Fruit fly (Drosophila melanogaster) whole organism, embryonic: ENCODE measurements around the gene Ptp99A.

Experiments used
- CG10543 ChIP-seq: fragments of 200-800 bp; sonication (Bioruptor generic); optimal IDR thresholded peaks from 3 replicates; lab custom pipeline; 2017; ENCODE audit warnings: missing biosample characterization, mild to moderate bottlenecking, missing genetic modification characterization, moderate library complexity
- CG11398 ChIP-seq: fragments of 200-800 bp; sonication (Bioruptor generic); optimal IDR thresholded peaks from 2 replicates; lab custom pipeline; 2016; ENCODE audit warnings: missing biosample characterization, missing genetic modification characterization
- CG12155 ChIP-seq: fragments of 200-800 bp; sonication (Bioruptor generic); optimal IDR thresholded peaks from 3 replicates; lab custom pipeline; 2016; ENCODE audit warnings: missing biosample characterization, missing genetic modification characterization
- CG13775 ChIP-seq: fragments of 200-800 bp; sonication (Bioruptor generic); optimal IDR thresholded peaks from 3 replicates; lab custom pipeline; 2017; ENCODE audit warnings: missing biosample characterization, mild to moderate bottlenecking, missing genetic modification characterization
- CG14860 ChIP-seq: fragments of 200-800 bp; sonication (Bioruptor generic); IDR thresholded peaks from 3 replicates; pipeline ENCODE4 v1.3.6; 2022; ENCODE audit warnings: missing biosample characterization, missing genetic modification characterization; ENCODE audit not compliant: partially characterized antibody
- CG16813 ChIP-seq: fragments of 200-800 bp; sonication (Bioruptor generic); IDR thresholded peaks from 3 replicates; pipeline ENCODE4 v1.3.6; 2022; ENCODE audit warnings: missing biosample characterization, missing genetic modification characterization; ENCODE audit not compliant: partially characterized antibody
- CG17186 ChIP-seq: fragments of 200-800 bp; sonication (Bioruptor generic); optimal IDR thresholded peaks from 3 replicates; lab custom pipeline; 2017; ENCODE audit warnings: missing biosample characterization, missing genetic modification reagents, missing genetic modification characterization
- CG18764 ChIP-seq: fragments of 200-800 bp; sonication (Bioruptor generic); optimal IDR thresholded peaks from 3 replicates; lab custom pipeline; 2016; ENCODE audit warnings: missing biosample characterization, missing genetic modification characterization
- CG2116 ChIP-seq: fragments of 200-800 bp; sonication (Bioruptor generic); optimal IDR thresholded peaks from 3 replicates; lab custom pipeline; 2018; ENCODE audit warnings: missing biosample characterization, mild to moderate bottlenecking, missing genetic modification characterization
- CG2120 ChIP-seq: fragments of 200-800 bp; sonication (Bioruptor generic); optimal IDR thresholded peaks from 3 replicates; lab custom pipeline; 2016; ENCODE audit warnings: missing biosample characterization, missing genetic modification characterization
- CG4424 ChIP-seq: fragments of 200-800 bp; sonication (Bioruptor generic); optimal IDR thresholded peaks from 3 replicates; lab custom pipeline; 2016; ENCODE audit warnings: missing biosample characterization, missing genetic modification characterization
- CG7963 ChIP-seq: fragments of 200-800 bp; sonication (Bioruptor generic); IDR thresholded peaks from 3 replicates; pipeline ENCODE4 v1.3.6; 2022; ENCODE audit warnings: missing biosample characterization, missing genetic modification characterization; ENCODE audit not compliant: partially characterized antibody
- CTCF ChIP-seq: fragments of 200-800 bp; sonication (Bioruptor generic); optimal IDR thresholded peaks from 2 replicates; lab custom pipeline; 2017; ENCODE audit warnings: missing biosample characterization, mild to moderate bottlenecking, missing genetic modification characterization, moderate library complexity
- D19A ChIP-seq: fragments of 200-800 bp; optimal IDR thresholded peaks from 3 replicates; lab custom pipeline; 2019; ENCODE audit warnings: missing biosample characterization, mild to moderate bottlenecking, missing genetic modification characterization, moderate library complexity
- Dad ChIP-seq: fragments of 200-800 bp; sonication (Bioruptor generic); optimal IDR thresholded peaks from 3 replicates; lab custom pipeline; 2016; ENCODE audit warnings: missing biosample characterization, missing genetic modification characterization
- ERR ChIP-seq: fragments of 200-800 bp; sonication (Bioruptor generic); optimal IDR thresholded peaks from 2 replicates; lab custom pipeline; 2016; ENCODE audit warnings: missing biosample characterization, missing genetic modification characterization
- HLH3B ChIP-seq: fragments of 200-800 bp; sonication (Bioruptor generic); IDR thresholded peaks from 2 replicates; pipeline ENCODE4 v1.3.6; 2022; ENCODE audit warnings: missing biosample characterization, missing genetic modification characterization
- HLH4C ChIP-seq: fragments of 200-800 bp; sonication (Bioruptor generic); IDR thresholded peaks from 3 replicates; pipeline ENCODE4 v1.3.6; 2022; ENCODE audit warnings: missing biosample characterization, missing genetic modification characterization; ENCODE audit not compliant: partially characterized antibody
- HmgD ChIP-seq: fragments of 200-800 bp; sonication (Bioruptor generic); optimal IDR thresholded peaks from 3 replicates; lab custom pipeline; 2016; ENCODE audit warnings: missing biosample characterization, missing genetic modification characterization
- Hr51 ChIP-seq, 2 experiments: fragments of 200-800 bp; sonication (Bioruptor generic); optimal IDR thresholded peaks; 2 replicates in 1 of 2; 3 replicates in 1 of 2; lab custom pipeline; 2016 to 2018; ENCODE audit warnings: missing biosample characterization in 2 of 2, missing genetic modification characterization in 2 of 2, mild to moderate bottlenecking in 1 of 2, moderate library complexity in 1 of 2
- MBD-R2 ChIP-seq: fragments of 200-800 bp; sonication (Bioruptor generic); IDR thresholded peaks from 2 replicates; pipeline ENCODE4 v1.3.6; 2022; ENCODE audit warnings: missing biosample characterization, missing genetic modification characterization
- MESR4 ChIP-seq: fragments of 200-800 bp; sonication (Bioruptor generic); optimal IDR thresholded peaks from 2 replicates; lab custom pipeline; 2018; ENCODE audit warnings: missing biosample characterization, mild to moderate bottlenecking, missing genetic modification characterization, moderate library complexity
- Myb ChIP-seq: fragments of 200-800 bp; sonication (Bioruptor generic); optimal IDR thresholded peaks from 2 replicates; lab custom pipeline; 2016; ENCODE audit warnings: missing biosample characterization, missing genetic modification characterization
- Oaz ChIP-seq: fragments of 200-800 bp; sonication (Bioruptor generic); IDR thresholded peaks from 2 replicates; pipeline ENCODE4 v1.3.6; 2022; ENCODE audit warnings: missing biosample characterization, missing genetic modification characterization
- Spps ChIP-seq: fragments of 200-800 bp; sonication (Bioruptor generic); optimal IDR thresholded peaks from 2 replicates; lab custom pipeline; 2018; ENCODE audit warnings: missing biosample characterization, mild to moderate bottlenecking, missing genetic modification characterization
- Sry-β ChIP-seq: fragments of 200-800 bp; sonication (Bioruptor generic); optimal IDR thresholded peaks from 2 replicates; lab custom pipeline; 2018; ENCODE audit warnings: missing biosample characterization, mild to moderate bottlenecking, missing genetic modification characterization, moderate library complexity
- YL-1 ChIP-seq: fragments of 200-800 bp; sonication (Bioruptor generic); optimal IDR thresholded peaks from 3 replicates; lab custom pipeline; 2017; ENCODE audit warnings: missing biosample characterization, mild to moderate bottlenecking, missing genetic modification characterization
- ac ChIP-seq: fragments of 200-800 bp; sonication (Bioruptor generic); optimal IDR thresholded peaks from 3 replicates; lab custom pipeline; 2017; ENCODE audit warnings: missing biosample characterization, mild to moderate bottlenecking, missing genetic modification characterization
- bab2 ChIP-seq: fragments of 200-800 bp; sonication (Bioruptor generic); optimal IDR thresholded peaks from 2 replicates; lab custom pipeline; 2016; ENCODE audit warnings: missing biosample characterization, missing genetic modification characterization
- ci ChIP-seq: fragments of 200-800 bp; sonication (Bioruptor generic); IDR thresholded peaks from 3 replicates; pipeline ENCODE4 v1.3.6; 2022; ENCODE audit warnings: missing biosample characterization, missing genetic modification characterization
- crol ChIP-seq: fragments of 200-800 bp; sonication (Bioruptor generic); IDR thresholded peaks from 2 replicates; pipeline ENCODE4 v1.3.6; 2022; ENCODE audit warnings: missing biosample characterization, missing genetic modification characterization
- cwo ChIP-seq: fragments of 200-800 bp; sonication (Bioruptor generic); optimal IDR thresholded peaks from 3 replicates; lab custom pipeline; 2017; ENCODE audit warnings: missing biosample characterization, missing genetic modification characterization, mild to moderate bottlenecking, moderate library complexity, missing genetic modification reagents
- da ChIP-seq: fragments of 200-800 bp; sonication (Bioruptor generic); optimal IDR thresholded peaks from 2 replicates; lab custom pipeline; 2016; ENCODE audit warnings: missing biosample characterization, missing genetic modification characterization
- dmrt11E ChIP-seq: fragments of 200-800 bp; sonication (Bioruptor generic); optimal IDR thresholded peaks from 3 replicates; lab custom pipeline; 2018; ENCODE audit warnings: missing biosample characterization, mild to moderate bottlenecking, missing genetic modification characterization, moderate library complexity
- gfzf ChIP-seq: fragments of 200-800 bp; sonication (Bioruptor generic); optimal IDR thresholded peaks from 2 replicates; lab custom pipeline; 2016; ENCODE audit warnings: missing biosample characterization, mild to moderate bottlenecking, missing genetic modification characterization, moderate library complexity
- grau ChIP-seq: fragments of 200-800 bp; optimal IDR thresholded peaks from 3 replicates; lab custom pipeline; 2019; ENCODE audit warnings: missing biosample characterization, mild to moderate bottlenecking, missing genetic modification characterization, moderate library complexity
- insv ChIP-seq, 2 experiments: fragments of 200-800 bp; sonication (Bioruptor generic); optimal IDR thresholded peaks; 3 replicates each; lab custom pipeline; 2016 to 2018; ENCODE audit warnings: missing biosample characterization in 2 of 2, missing genetic modification characterization in 2 of 2
- ken ChIP-seq: fragments of 200-800 bp; sonication (Bioruptor generic); IDR thresholded peaks from 3 replicates; pipeline ENCODE4 v1.3.6; 2022; ENCODE audit warnings: missing biosample characterization, missing genetic modification characterization
- lbe ChIP-seq: fragments of 200-800 bp; sonication (Bioruptor generic); optimal IDR thresholded peaks from 2 replicates; lab custom pipeline; 2016; ENCODE audit warnings: missing biosample characterization, mild to moderate bottlenecking, missing genetic modification characterization
- nerfin-2 ChIP-seq: fragments of 200-800 bp; sonication (Bioruptor generic); IDR thresholded peaks from 2 replicates; pipeline ENCODE4 v1.3.6; 2022; ENCODE audit warnings: missing biosample characterization, missing genetic modification characterization; ENCODE audit not compliant: partially characterized antibody
- pros ChIP-seq: fragments of 200-800 bp; sonication (Bioruptor generic); optimal IDR thresholded peaks from 3 replicates; lab custom pipeline; 2019; ENCODE audit warnings: missing biosample characterization, mild to moderate bottlenecking, missing genetic modification characterization, moderate library complexity
- ranshi ChIP-seq: fragments of 200-800 bp; sonication (Bioruptor generic); IDR thresholded peaks from 2 replicates; pipeline ENCODE4 v1.3.6; 2022; ENCODE audit warnings: missing biosample characterization, missing genetic modification characterization
- repo ChIP-seq: fragments of 200-800 bp; sonication (Bioruptor generic); optimal IDR thresholded peaks from 2 replicates; lab custom pipeline; 2016; ENCODE audit warnings: missing biosample characterization, missing genetic modification characterization
- row ChIP-seq: fragments of 200-800 bp; sonication (Bioruptor generic); IDR thresholded peaks from 3 replicates; pipeline ENCODE4 v1.3.6; 2022; ENCODE audit warnings: missing biosample characterization, missing genetic modification characterization
- slp2 ChIP-seq: fragments of 200-800 bp; sonication (Bioruptor generic); optimal IDR thresholded peaks from 2 replicates; lab custom pipeline; 2016; ENCODE audit warnings: missing biosample characterization, missing genetic modification characterization
- sr ChIP-seq: fragments of 200-800 bp; sonication (Bioruptor generic); IDR thresholded peaks from 3 replicates; pipeline ENCODE4 v1.3.6; 2022; ENCODE audit warnings: missing biosample characterization, missing genetic modification characterization
- ssp ChIP-seq: fragments of 200-800 bp; sonication (Bioruptor generic); IDR thresholded peaks from 2 replicates; pipeline ENCODE4 v1.3.6; 2022; ENCODE audit warnings: missing biosample characterization, missing genetic modification characterization
- sug ChIP-seq: fragments of 200-800 bp; optimal IDR thresholded peaks from 2 replicates; lab custom pipeline; 2019; ENCODE audit warnings: missing biosample characterization, mild to moderate bottlenecking, missing genetic modification characterization, moderate library complexity
- toy ChIP-seq: fragments of 200-800 bp; sonication (Bioruptor generic); IDR thresholded peaks from 2 replicates; pipeline ENCODE4 v1.3.6; 2022; ENCODE audit warnings: missing biosample characterization, missing genetic modification characterization
- tx ChIP-seq: fragments of 200-800 bp; sonication (Bioruptor generic); optimal IDR thresholded peaks from 2 replicates; lab custom pipeline; 2016; ENCODE audit warnings: missing biosample characterization, missing genetic modification characterization

Gene Ptp99A

dm6 chr3R:29493242-29493944 is 115.9 kb downstream of the Ptp99A start, which contains the start of the genes CG2310 and Diedel (continued):
- TF ChIP-seq slp2 (GFP tag; lab: Kevin White, UChicago): no peak
- peak; percentile 45 for TF ChIP-seq CTCF (GFP tag; lab: Kevin White, UChicago)
- TF ChIP-seq HLH3B (GFP tag; lab: Robert Waterston, UW): no peak
- TF ChIP-seq CG14860 (GFP tag; lab: Robert Waterston, UW): no peak
- peak; percentile 73 for TF ChIP-seq MESR4 (GFP tag; lab: Kevin White, UChicago)
- no peak for TF ChIP-seq CG4424 (GFP tag; lab: Kevin White, UChicago)
- no peak for TF ChIP-seq CG12155 (GFP tag; lab: Kevin White, UChicago)
- no peak for TF ChIP-seq CG7963
- peak; percentile 61 for TF ChIP-seq MBD-R2 (GFP tag; lab: Robert Waterston, UW)
- no peak for TF ChIP-seq bab2 (GFP tag; lab: Kevin White, UChicago)
- TF ChIP-seq CG18764 (GFP tag; lab: Kevin White, UChicago): peak; percentile 37
- no peak for TF ChIP-seq Hr51 (GFP tag; optimal IDR thresholded peaks at IDR 0.05; lab: Kevin White, UChicago)
- 0 out of 3 replicates have a peak, but pooled peaks have one; percentile 17 for TF ChIP-seq row (GFP tag; lab: Robert Waterston, UW)
- peak; percentile 22 for TF ChIP-seq ac (GFP tag; lab: Kevin White, UChicago)
- no peak for TF ChIP-seq pros (GFP tag; lab: Kevin White, UChicago)
- no peak for TF ChIP-seq crol (GFP tag; lab: Robert Waterston, UW)
- TF ChIP-seq ken (GFP tag; lab: Robert Waterston, UW): peak; percentile 33; the same call in 1 of the 3 replicates
- no peak for TF ChIP-seq da
- TF ChIP-seq toy (GFP tag; lab: Robert Waterston, UW): no peak
- TF ChIP-seq CG2120 (GFP tag; lab: Kevin White, UChicago): no peak
- TF ChIP-seq repo: no peak
- no peak for TF ChIP-seq Dad (GFP tag; lab: Kevin White, UChicago)
- peak; percentile 27 for TF ChIP-seq sug (tag; lab: Kevin White, UChicago)
- TF ChIP-seq YL-1 (GFP tag; lab: Kevin White, UChicago): peak; percentile 78
- peak; percentile 69 for TF ChIP-seq ci
- TF ChIP-seq CG2116 (GFP tag; lab: Kevin White, UChicago): peak; percentile 57
- peak; percentile 23 for TF ChIP-seq grau
- no peak; the same call in 1 of the 2 replicates for TF ChIP-seq ranshi (GFP tag; lab: Robert Waterston, UW)
- TF ChIP-seq D19A (tag; lab: Kevin White, UChicago): no peak
- TF ChIP-seq sr (GFP tag; lab: Robert Waterston, UW): no peak
- no peak for TF ChIP-seq cwo
- TF ChIP-seq gfzf (GFP tag; lab: Kevin White, UChicago): peak; percentile 66
- no peak for TF ChIP-seq Oaz (GFP tag; lab: Robert Waterston, UW)
- TF ChIP-seq nerfin-2: peak; percentile 70
- TF ChIP-seq CG13775 (GFP tag; lab: Kevin White, UChicago): peak; percentile 2
- TF ChIP-seq dmrt11E: peak; percentile 18
- TF ChIP-seq CG16813 (GFP tag; lab: Robert Waterston, UW): peak; percentile 63; the same call in 2 of the 3 replicates
- TF ChIP-seq Sry-β (GFP tag; lab: Kevin White, UChicago): peak; percentile 4
- TF ChIP-seq CG10543 (GFP tag; lab: Kevin White, UChicago): no peak
- TF ChIP-seq CG17186 (GFP tag; lab: Kevin White, UChicago): peak; percentile 32
- 0 out of 2 replicates have a peak, but pooled peaks have one; percentile 25 for TF ChIP-seq ssp
- TF ChIP-seq insv (GFP tag; optimal IDR thresholded peaks at IDR 0.05; lab: Kevin White, UChicago): peak; percentile 85 to 99
- TF ChIP-seq lbe (GFP tag; lab: Kevin White, UChicago): no peak
- no peak for TF ChIP-seq CG11398 (GFP tag; lab: Kevin White, UChicago)
- TF ChIP-seq tx (GFP tag; lab: Kevin White, UChicago): no peak
- peak; percentile 52 for TF ChIP-seq HmgD (GFP tag; lab: Kevin White, UChicago)
- TF ChIP-seq HLH4C (GFP tag; lab: Robert Waterston, UW): peak; percentile 66
- TF ChIP-seq Myb (GFP tag; lab: Kevin White, UChicago): peak; percentile 98
- peak; percentile 38 for TF ChIP-seq ERR
- no peak for TF ChIP-seq Spps (tag; lab: Kevin White, UChicago)
